Worm (Caenorhabditis elegans): ENCODE measurements around the gene unc-4.

- TF ChIP-seq ama-1 (optimal IDR thresholded peaks at IDR 0.05) = no peak
- no peak for TF ChIP-seq aly-1 (tag; optimal IDR thresholded peaks at IDR 0.05)
- TF ChIP-seq hnd-1 (tag; optimal IDR thresholded peaks at IDR 0.05) = no peak
- no peak for TF ChIP-seq hmg-4 (GFP tag; optimal IDR thresholded peaks at IDR 0.05)
- no peak for TF ChIP-seq ceh-13 (GFP tag; optimal IDR thresholded peaks at IDR 0.05)
- TF ChIP-seq tra-4 (tag; optimal IDR thresholded peaks at IDR 0.05) = no peak
- TF ChIP-seq ets-7 (tag; optimal IDR thresholded peaks at IDR 0.05) = no peak
- TF ChIP-seq tbx-37 (GFP tag; conservative IDR thresholded peaks at IDR 0.05) = no peak
- TF ChIP-seq sea-1 (GFP tag; conservative IDR thresholded peaks at IDR 0.05) = no peak
- no peak for TF ChIP-seq flt-1 (GFP tag; IDR thresholded peaks at IDR 0.05)
These were observed 38.0 kb downstream of the unc-4 start, which contains the start of gene C08H9.18 for ce11 chrII:9862147-9862546.

All from whole organism, early embryonic.